Worm (Caenorhabditis elegans) whole organism, L3 larva: ENCODE results near the gene Y46B2A.3.

Experiments
- R02D3.7 ChIP-seq: fragments of 150-350 bp; optimal IDR thresholded peaks from 2 replicates; lab custom pipeline; 2014; ENCODE audit warnings: missing biosample characterization, missing genetic modification characterization
- ZK546.5 ChIP-seq: sonication (generic microtip); optimal IDR thresholded peaks from 2 replicates; lab custom pipeline; 2017; ENCODE audit warnings: missing biosample characterization, missing genetic modification characterization
- aly-2 ChIP-seq: fragments of 150-350 bp; optimal IDR thresholded peaks from 2 replicates; lab custom pipeline; 2014; ENCODE audit warnings: missing biosample characterization, missing genetic modification characterization
- ama-1 ChIP-seq: fragments of 150-350 bp; optimal IDR thresholded peaks from 2 replicates; lab custom pipeline; 2018
- ceh-16 ChIP-seq: sonication (generic microtip); optimal IDR thresholded peaks from 2 replicates; lab custom pipeline; 2017; ENCODE audit warnings: missing biosample characterization, missing genetic modification characterization
- ceh-28 ChIP-seq: fragments of 150-350 bp; optimal IDR thresholded peaks from 2 replicates; lab custom pipeline; 2014; ENCODE audit warnings: missing biosample characterization, missing genetic modification reagents, missing genetic modification characterization
- ceh-82 ChIP-seq: fragments of 150-350 bp; optimal IDR thresholded peaks from 2 replicates; lab custom pipeline; 2014; ENCODE audit warnings: missing biosample characterization, missing genetic modification characterization
- ceh-9 ChIP-seq: sonication (generic microtip); optimal IDR thresholded peaks from 2 replicates; lab custom pipeline; 2018; ENCODE audit warnings: missing biosample characterization, missing genetic modification characterization
- daf-12 ChIP-seq: fragments of 150-350 bp; optimal IDR thresholded peaks from 2 replicates; lab custom pipeline; 2014; ENCODE audit warnings: missing biosample characterization, missing genetic modification reagents, missing genetic modification characterization
- egl-27 ChIP-seq: sonication (generic microtip); optimal IDR thresholded peaks from 4 replicates; lab custom pipeline; 2017; ENCODE audit warnings: missing biosample characterization, missing genetic modification reagents, missing genetic modification characterization
- egl-5 ChIP-seq: fragments of 150-350 bp; optimal IDR thresholded peaks from 2 replicates; lab custom pipeline; 2017; ENCODE audit warnings: missing biosample characterization, missing genetic modification reagents, missing genetic modification characterization, inconsistent platforms
- elt-1 ChIP-seq: fragments of 150-350 bp; optimal IDR thresholded peaks from 2 replicates; lab custom pipeline; 2014; ENCODE audit warnings: missing biosample characterization, missing genetic modification characterization
- elt-2 ChIP-seq: sonication (generic microtip); optimal IDR thresholded peaks from 2 replicates; lab custom pipeline; 2016; ENCODE audit warnings: missing genetic modification reagents, mild to moderate bottlenecking, missing genetic modification characterization, missing compliant biosample characterization
- elt-3 ChIP-seq, 3 experiments: fragments of 150-350 bp in 1 of 3; sonication (generic microtip) in 2 of 3; optimal IDR thresholded peaks; 2 replicates in 2 of 3; 4 replicates in 1 of 3; lab custom pipeline; 2014 to 2017; ENCODE audit warnings: missing biosample characterization in 3 of 3, missing genetic modification characterization in 3 of 3
- eor-1 ChIP-seq, 2 experiments: fragments of 150-350 bp; optimal IDR thresholded peaks; 2 replicates each; lab custom pipeline; 2014 to 2018; ENCODE audit warnings: missing biosample characterization in 2 of 2, missing genetic modification characterization in 2 of 2
- fkh-10 ChIP-seq: sonication (generic microtip); optimal IDR thresholded peaks from 2 replicates; lab custom pipeline; 2017; ENCODE audit warnings: missing biosample characterization, missing genetic modification reagents, missing genetic modification characterization
- fkh-2 ChIP-seq: fragments of 150-350 bp; optimal IDR thresholded peaks from 2 replicates; lab custom pipeline; 2014; ENCODE audit warnings: missing biosample characterization, missing genetic modification reagents, missing genetic modification characterization
- fos-1 ChIP-seq: fragments of 150-350 bp; optimal IDR thresholded peaks from 2 replicates; lab custom pipeline; 2014; ENCODE audit warnings: missing biosample characterization, missing genetic modification characterization
- hmg-11 ChIP-seq: sonication (generic microtip); optimal IDR thresholded peaks from 2 replicates; lab custom pipeline; 2016; ENCODE audit warnings: missing genetic modification characterization, missing compliant biosample characterization
- jun-1 ChIP-seq: fragments of 150-350 bp; optimal IDR thresholded peaks from 2 replicates; lab custom pipeline; 2014; ENCODE audit warnings: missing biosample characterization, missing genetic modification reagents, missing genetic modification characterization
- lin-15B ChIP-seq: fragments of 150-350 bp; optimal IDR thresholded peaks from 2 replicates; lab custom pipeline; 2014; ENCODE audit warnings: missing biosample characterization, missing genetic modification characterization
- lin-39 ChIP-seq: fragments of 150-350 bp; optimal IDR thresholded peaks from 2 replicates; lab custom pipeline; 2018; ENCODE audit warnings: missing biosample characterization, missing genetic modification reagents, missing genetic modification characterization
- lsy-12 ChIP-seq: sonication (generic microtip); optimal IDR thresholded peaks from 2 replicates; lab custom pipeline; 2016; ENCODE audit warnings: mild to moderate bottlenecking, missing genetic modification characterization, missing compliant biosample characterization
- mdl-1 ChIP-seq: fragments of 150-350 bp; optimal IDR thresholded peaks from 2 replicates; lab custom pipeline; 2014; ENCODE audit warnings: missing biosample characterization, missing genetic modification characterization
- mml-1 ChIP-seq: fragments of 150-350 bp; sonication (generic microtip); optimal IDR thresholded peaks from 3 replicates; lab custom pipeline; 2014; ENCODE audit warnings: missing biosample characterization, missing genetic modification characterization
- nfya-1 ChIP-seq: sonication (generic microtip); optimal IDR thresholded peaks from 2 replicates; lab custom pipeline; 2017; ENCODE audit warnings: missing genetic modification characterization, mild to moderate bottlenecking, missing compliant biosample characterization, antibody characterized with exemption, moderate library complexity; ENCODE audit not compliant: insufficient read depth
- nhr-11 ChIP-seq: fragments of 150-350 bp; optimal IDR thresholded peaks from 2 replicates; lab custom pipeline; 2014; ENCODE audit warnings: missing biosample characterization, missing genetic modification characterization
- nhr-12 ChIP-seq: fragments of 150-350 bp; optimal IDR thresholded peaks from 2 replicates; lab custom pipeline; 2014; ENCODE audit warnings: missing biosample characterization, missing genetic modification characterization
- nhr-23 ChIP-seq: fragments of 150-350 bp; optimal IDR thresholded peaks from 2 replicates; lab custom pipeline; 2014; ENCODE audit warnings: missing biosample characterization, missing genetic modification reagents, missing genetic modification characterization
- nhr-237 ChIP-seq: fragments of 150-350 bp; optimal IDR thresholded peaks from 2 replicates; lab custom pipeline; 2014; ENCODE audit warnings: missing biosample characterization, missing genetic modification characterization
- nhr-25 ChIP-seq: sonication (generic microtip); optimal IDR thresholded peaks from 2 replicates; lab custom pipeline; 2017; ENCODE audit warnings: missing biosample characterization, missing genetic modification characterization
- nhr-28 ChIP-seq: fragments of 150-350 bp; optimal IDR thresholded peaks from 2 replicates; lab custom pipeline; 2014; ENCODE audit warnings: missing biosample characterization, missing genetic modification characterization
- nhr-43 ChIP-seq: sonication (generic microtip); optimal IDR thresholded peaks from 2 replicates; lab custom pipeline; 2016; ENCODE audit warnings: mild to moderate bottlenecking, missing genetic modification characterization, missing compliant biosample characterization; ENCODE audit not compliant: poor library complexity, severe bottlenecking
- nhr-67 ChIP-seq: fragments of 150-350 bp; optimal IDR thresholded peaks from 2 replicates; lab custom pipeline; 2014; ENCODE audit warnings: missing biosample characterization, missing genetic modification characterization
- nhr-76 ChIP-seq: fragments of 150-350 bp; sonication (generic microtip); optimal IDR thresholded peaks from 5 replicates; lab custom pipeline; 2014; ENCODE audit warnings: missing biosample characterization, missing genetic modification characterization
- nhr-77 ChIP-seq: fragments of 150-350 bp; optimal IDR thresholded peaks from 2 replicates; lab custom pipeline; 2014; ENCODE audit warnings: missing biosample characterization, missing genetic modification characterization
- pha-4 ChIP-seq: fragments of 150-350 bp; optimal IDR thresholded peaks from 2 replicates; lab custom pipeline; 2014; ENCODE audit warnings: missing biosample characterization, missing genetic modification reagents, missing genetic modification characterization
- pqm-1 ChIP-seq: fragments of 150-350 bp; optimal IDR thresholded peaks from 2 replicates; lab custom pipeline; 2017; ENCODE audit warnings: missing biosample characterization, missing genetic modification characterization, inconsistent platforms
- sea-2 ChIP-seq: fragments of 150-350 bp; sonication (generic microtip); optimal IDR thresholded peaks from 4 replicates; lab custom pipeline; 2014; ENCODE audit warnings: missing biosample characterization, missing genetic modification reagents, missing genetic modification characterization
- skn-1 ChIP-seq: fragments of 150-350 bp; optimal IDR thresholded peaks from 2 replicates; lab custom pipeline; 2014; ENCODE audit warnings: missing biosample characterization, missing genetic modification characterization
- snpc-4 ChIP-seq: fragments of 150-350 bp; optimal IDR thresholded peaks from 2 replicates; lab custom pipeline; 2014; ENCODE audit warnings: missing biosample characterization, missing genetic modification characterization
- tbx-2 ChIP-seq: sonication (generic microtip); optimal IDR thresholded peaks from 2 replicates; lab custom pipeline; 2016; ENCODE audit warnings: mild to moderate bottlenecking, missing genetic modification characterization, missing compliant biosample characterization
- unc-39 ChIP-seq: sonication (generic microtip); optimal IDR thresholded peaks from 4 replicates; lab custom pipeline; 2017; ENCODE audit warnings: missing biosample characterization, missing genetic modification characterization
- unc-62 ChIP-seq: fragments of 150-350 bp; sonication (generic microtip); optimal IDR thresholded peaks from 4 replicates; lab custom pipeline; 2014; ENCODE audit warnings: missing biosample characterization, missing genetic modification reagents, missing genetic modification characterization
- zag-1 ChIP-seq: fragments of 150-350 bp; optimal IDR thresholded peaks from 2 replicates; lab custom pipeline; 2014; ENCODE audit warnings: missing biosample characterization, missing genetic modification characterization
- ztf-11 ChIP-seq: fragments of 150-350 bp; optimal IDR thresholded peaks from 2 replicates; lab custom pipeline; 2014; ENCODE audit warnings: missing biosample characterization, missing genetic modification characterization
- ztf-4 ChIP-seq: fragments of 150-350 bp; optimal IDR thresholded peaks from 2 replicates; lab custom pipeline; 2014; ENCODE audit warnings: missing biosample characterization, missing genetic modification characterization

The Y46B2A.3 gene

DNA sequence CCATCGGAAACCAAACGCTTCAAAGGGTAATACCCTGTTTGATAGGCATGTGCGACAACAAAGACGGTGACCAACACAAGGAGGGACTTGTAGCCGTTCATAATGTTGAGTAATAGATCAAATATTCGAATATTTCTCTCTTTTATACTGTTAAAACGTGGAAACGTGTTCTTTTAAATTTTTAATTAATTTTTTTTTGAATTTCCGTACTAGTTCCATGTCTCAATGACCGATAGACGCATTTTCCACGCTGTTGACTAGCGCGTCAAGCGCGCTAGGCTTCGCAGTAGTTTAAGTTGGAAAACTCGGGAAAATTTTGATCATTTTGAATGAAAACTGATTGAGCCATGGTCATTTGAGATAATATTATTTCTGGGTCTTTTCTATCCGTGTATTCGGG is at the start of gene Y46B2A.3:
TSS of gene Y46B2A.3 (minus strand) at position 101 of the 400 bp plus-strand sequence.
- TF ChIP-seq ama-1 (lab: Kevin White, UChicago) (no peak), unc-39 (tag; lab: Kevin White, UChicago) (no peak)
- TF ChIP-seq, all 47 proteins: peak for 0

DNA sequence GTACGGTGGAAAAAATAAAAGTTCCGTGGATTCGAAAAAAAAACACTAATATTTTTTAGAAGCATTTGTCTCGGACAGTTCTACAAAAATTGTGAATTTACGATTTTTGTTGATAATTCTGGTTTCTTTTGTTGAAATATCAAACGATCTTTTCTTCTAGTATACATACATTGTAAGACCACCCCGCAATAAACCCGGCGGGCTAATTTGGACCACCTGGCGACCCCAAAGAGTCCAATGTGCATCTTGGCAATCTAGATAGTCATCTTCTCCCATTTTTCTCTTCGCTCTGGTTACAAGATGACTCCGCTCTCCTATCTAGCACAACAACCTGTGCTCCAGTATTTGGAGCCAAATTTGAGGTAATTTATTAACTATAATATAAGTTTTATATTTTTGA is 49.1 kb upstream of the Y46B2A.3 start, which contains the start of gene fbxc-29:
TSS of gene fbxc-29 (plus strand) at position 301 of the 400 bp plus-strand sequence.
- TF ChIP-seq zag-1 (tag; lab: Kevin White, UChicago) = no peak
- TF ChIP-seq unc-39 (tag; lab: Kevin White, UChicago) = no peak

DNA sequence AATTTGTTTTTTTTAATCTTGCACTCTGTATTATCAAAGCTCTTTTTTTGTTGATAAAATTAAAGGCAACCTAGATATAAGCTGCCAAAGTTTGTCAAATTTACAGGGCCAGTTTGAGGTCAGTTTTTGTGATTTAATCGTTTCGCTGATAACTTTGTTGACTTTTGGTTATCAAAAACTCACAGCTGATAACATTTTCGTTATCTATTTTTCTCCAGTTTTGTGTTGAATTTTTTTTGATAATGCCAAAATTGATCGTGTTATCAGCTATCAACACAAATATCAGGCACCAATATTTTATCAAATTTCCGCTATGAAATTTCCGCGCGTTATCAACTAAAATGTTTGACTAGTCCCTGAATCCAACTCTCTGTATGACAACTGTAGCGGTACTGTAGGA is 48.5 kb upstream of the Y46B2A.3 start:
- TF ChIP-seq ceh-28 = no peak
- TF ChIP-seq ZK546.5 (tag; lab: Kevin White, UChicago) = no peak
- TF ChIP-seq nhr-43 (tag; lab: Kevin White, UChicago) = no peak
- TF ChIP-seq nfya-1 (tag; lab: Kevin White, UChicago) = no peak
- TF ChIP-seq egl-27 (tag; lab: Kevin White, UChicago) = peak; percentile 73
- TF ChIP-seq elt-3 (tag; optimal IDR thresholded peaks at IDR 0.05; lab: Kevin White, UChicago) = no peak
- no peak for TF ChIP-seq nhr-67 (tag; lab: Kevin White, UChicago)
- peak; percentile 49 for TF ChIP-seq fos-1 (tag; lab: Kevin White, UChicago)
- TF ChIP-seq nhr-77 = no peak
- no peak for TF ChIP-seq nhr-76 (tag; lab: Kevin White, UChicago)
- TF ChIP-seq ztf-11 (tag; lab: Kevin White, UChicago) = no peak
- TF ChIP-seq tbx-2 (tag; lab: Kevin White, UChicago) = no peak
- TF ChIP-seq mml-1 (tag; lab: Kevin White, UChicago) = no peak
- TF ChIP-seq nhr-25 (tag; lab: Kevin White, UChicago) = no peak
- no peak for TF ChIP-seq aly-2 (tag; lab: Kevin White, UChicago)
- peak; percentile 100 for TF ChIP-seq elt-2 (tag; lab: Kevin White, UChicago)
- TF ChIP-seq ama-1 (lab: Kevin White, UChicago) = no peak
- TF ChIP-seq fkh-2 (tag; lab: Kevin White, UChicago) = no peak
- TF ChIP-seq mdl-1 (tag; lab: Kevin White, UChicago) = no peak
- TF ChIP-seq lin-15B (tag; lab: Kevin White, UChicago) = no peak
- TF ChIP-seq pqm-1 (tag; lab: Kevin White, UChicago) = peak; percentile 99
- TF ChIP-seq nhr-23 (tag; lab: Kevin White, UChicago) = no peak
- no peak for TF ChIP-seq elt-1
- TF ChIP-seq ztf-4 (tag; lab: Kevin White, UChicago) = no peak
- TF ChIP-seq lin-39 (tag; lab: Kevin White, UChicago) = no peak
- TF ChIP-seq R02D3.7 (tag; lab: Kevin White, UChicago) = no peak
- TF ChIP-seq hmg-11 (tag; lab: Kevin White, UChicago) = no peak
- TF ChIP-seq ceh-16 (tag; lab: Kevin White, UChicago) = no peak
- no peak for TF ChIP-seq lsy-12 (tag; lab: Kevin White, UChicago)
- TF ChIP-seq zag-1 (tag; lab: Kevin White, UChicago) = no peak
- TF ChIP-seq ceh-9 = no peak
- TF ChIP-seq jun-1 (tag; lab: Kevin White, UChicago) = peak; percentile 98
- TF ChIP-seq nhr-12 (tag; lab: Kevin White, UChicago) = no peak
- no peak for TF ChIP-seq snpc-4 (tag; lab: Kevin White, UChicago)
- no peak for TF ChIP-seq nhr-11
- no peak for TF ChIP-seq skn-1 (tag; lab: Kevin White, UChicago)
- TF ChIP-seq unc-39 (tag; lab: Kevin White, UChicago) = no peak
- TF ChIP-seq unc-62 = no peak
- TF ChIP-seq nhr-237 (tag; lab: Kevin White, UChicago) = no peak
- TF ChIP-seq daf-12 (tag; lab: Kevin White, UChicago) = no peak
- TF ChIP-seq egl-5 (tag; lab: Kevin White, UChicago) = no peak
- TF ChIP-seq eor-1 (tag; optimal IDR thresholded peaks at IDR 0.05; lab: Kevin White, UChicago) = no peak
- no peak for TF ChIP-seq sea-2 (GFP tag; lab: Kevin White, UChicago)
- no peak for TF ChIP-seq nhr-28 (tag; lab: Kevin White, UChicago)
- no peak for TF ChIP-seq fkh-10
- peak; percentile 95 for TF ChIP-seq pha-4 (tag; lab: Kevin White, UChicago)
- TF ChIP-seq ceh-82 (tag; lab: Kevin White, UChicago) = no peak
